Worm (Caenorhabditis elegans) whole organism, late embryonic: ENCODE data around the gene C17A2.2.
A peak's percentile ranks its signal among the peaks of the same experiment; 100 is the strongest.

Experiments
- C08G9.2 ChIP-seq: sonication (generic microtip); optimal IDR thresholded peaks from 2 replicates; lab custom pipeline; 2016; ENCODE audit warnings: mild to moderate bottlenecking, missing genetic modification characterization, moderate library complexity, missing compliant biosample characterization
- F13H6.1 ChIP-seq: sonication (generic microtip); optimal IDR thresholded peaks from 2 replicates; lab custom pipeline; 2016; ENCODE audit warnings: missing genetic modification characterization, missing compliant biosample characterization
- K02D7.2 ChIP-seq: sonication (generic microtip); optimal IDR thresholded peaks from 2 replicates; lab custom pipeline; 2017; ENCODE audit warnings: mild to moderate bottlenecking, missing genetic modification characterization, missing compliant biosample characterization
- Y22D7AL.16 ChIP-seq: sonication (generic microtip); optimal IDR thresholded peaks from 2 replicates; lab custom pipeline; 2016; ENCODE audit warnings: missing genetic modification characterization, missing compliant biosample characterization
- ama-1 ChIP-seq: fragments of 150-350 bp; optimal IDR thresholded peaks from 2 replicates; lab custom pipeline; 2014
- ceh-22 ChIP-seq: sonication (generic microtip); optimal IDR thresholded peaks from 2 replicates; lab custom pipeline; 2017; ENCODE audit warnings: missing biosample characterization, missing genetic modification characterization
- ceh-31 ChIP-seq: sonication (generic microtip); optimal IDR thresholded peaks from 2 replicates; lab custom pipeline; 2016; ENCODE audit warnings: missing genetic modification characterization, missing compliant biosample characterization
- ceh-34 ChIP-seq: sonication (generic microtip); optimal IDR thresholded peaks from 2 replicates; lab custom pipeline; 2016; ENCODE audit warnings: mild to moderate bottlenecking, missing genetic modification characterization, missing compliant biosample characterization
- ceh-45 ChIP-seq: fragments of 200-800 bp; sonication (Bioruptor generic); IDR thresholded peaks from 2 replicates; pipeline ENCODE4 v1.3.6; 2022; ENCODE audit warnings: missing genetic modification reagents, missing genetic modification characterization, missing compliant biosample characterization
- ceh-48 ChIP-seq: sonication (generic microtip); optimal IDR thresholded peaks from 2 replicates; lab custom pipeline; 2016; ENCODE audit warnings: missing genetic modification characterization, inconsistent platforms, missing compliant biosample characterization
- ceh-6 ChIP-seq: fragments of 200-800 bp; sonication (Bioruptor generic); optimal IDR thresholded peaks from 2 replicates; lab custom pipeline; 2018; ENCODE audit warnings: mild to moderate bottlenecking, missing genetic modification characterization, missing compliant biosample characterization
- dve-1 ChIP-seq: sonication (generic microtip); optimal IDR thresholded peaks from 2 replicates; lab custom pipeline; 2017; ENCODE audit warnings: antibody characterized with exemption, mild to moderate bottlenecking, missing genetic modification characterization, missing compliant biosample characterization
- elt-2 ChIP-seq: sonication (generic microtip); optimal IDR thresholded peaks from 2 replicates; lab custom pipeline; 2016; ENCODE audit warnings: missing genetic modification reagents, missing genetic modification characterization, missing compliant biosample characterization
- ets-4 ChIP-seq: sonication (generic microtip); optimal IDR thresholded peaks from 2 replicates; lab custom pipeline; 2016; ENCODE audit warnings: missing genetic modification characterization, missing compliant biosample characterization
- fax-1 ChIP-seq: sonication (generic microtip); optimal IDR thresholded peaks from 2 replicates; lab custom pipeline; 2016; ENCODE audit warnings: missing genotype, missing genetic modification characterization, missing compliant biosample characterization
- fkh-10 ChIP-seq: fragments of 150-350 bp; optimal IDR thresholded peaks from 2 replicates; lab custom pipeline; 2014; ENCODE audit warnings: missing biosample characterization, missing genetic modification reagents, missing genetic modification characterization
- fkh-6 ChIP-seq: sonication (generic microtip); optimal IDR thresholded peaks from 2 replicates; lab custom pipeline; 2016; ENCODE audit warnings: missing genetic modification characterization, missing compliant biosample characterization
- gmeb-2 ChIP-seq: sonication (generic microtip); optimal IDR thresholded peaks from 2 replicates; lab custom pipeline; 2016; ENCODE audit warnings: missing genetic modification characterization, inconsistent platforms, missing compliant biosample characterization
- hlh-13 ChIP-seq: fragments of 200-800 bp; sonication (Bioruptor generic); optimal IDR thresholded peaks from 2 replicates; lab custom pipeline; 2018; ENCODE audit warnings: mild to moderate bottlenecking, missing genetic modification characterization, missing compliant biosample characterization
- hlh-30 ChIP-seq: sonication (generic microtip); optimal IDR thresholded peaks from 2 replicates; lab custom pipeline; 2017; ENCODE audit warnings: antibody characterized with exemption, missing genetic modification characterization, missing compliant biosample characterization; ENCODE audit not compliant: insufficient read depth
- hlh-6 ChIP-seq: sonication (generic microtip); optimal IDR thresholded peaks from 2 replicates; lab custom pipeline; 2016; ENCODE audit warnings: missing genotype, missing genetic modification characterization, missing compliant biosample characterization
- hlh-8 ChIP-seq: sonication (generic microtip); optimal IDR thresholded peaks from 2 replicates; lab custom pipeline; 2016; ENCODE audit warnings: missing genotype, missing genetic modification characterization, missing compliant biosample characterization
- lim-6 ChIP-seq: sonication (generic microtip); optimal IDR thresholded peaks from 2 replicates; lab custom pipeline; 2016; ENCODE audit warnings: missing genetic modification characterization, missing compliant biosample characterization
- lin-11 ChIP-seq: fragments of 200-800 bp; sonication (Bioruptor generic); optimal IDR thresholded peaks from 2 replicates; lab custom pipeline; 2018; ENCODE audit warnings: mild to moderate bottlenecking, missing genetic modification characterization, missing compliant biosample characterization
- madf-2 ChIP-seq: sonication (generic microtip); optimal IDR thresholded peaks from 2 replicates; lab custom pipeline; 2017; ENCODE audit warnings: missing genetic modification characterization, missing compliant biosample characterization
- nfya-1 ChIP-seq: sonication (generic microtip); optimal IDR thresholded peaks from 2 replicates; lab custom pipeline; 2017; ENCODE audit warnings: missing genetic modification characterization, mild to moderate bottlenecking, missing compliant biosample characterization, antibody characterized with exemption, moderate library complexity
- nhr-232 ChIP-seq: sonication (generic microtip); optimal IDR thresholded peaks from 2 replicates; lab custom pipeline; 2016; ENCODE audit warnings: missing genetic modification characterization, missing compliant biosample characterization
- odd-2 ChIP-seq: sonication (generic microtip); optimal IDR thresholded peaks from 2 replicates; lab custom pipeline; 2017; ENCODE audit warnings: antibody characterized with exemption, mild to moderate bottlenecking, missing genetic modification characterization, missing compliant biosample characterization
- pat-9 ChIP-seq: fragments of 200-800 bp; sonication (Bioruptor generic); optimal IDR thresholded peaks from 2 replicates; lab custom pipeline; 2018; ENCODE audit warnings: mild to moderate bottlenecking, missing genetic modification characterization, moderate library complexity, missing compliant biosample characterization
- pax-1 ChIP-seq: fragments of 150-350 bp; optimal IDR thresholded peaks from 2 replicates; lab custom pipeline; 2014; ENCODE audit warnings: missing biosample characterization, missing genetic modification characterization
- pha-2 ChIP-seq: sonication (generic microtip); optimal IDR thresholded peaks from 2 replicates; lab custom pipeline; 2017; ENCODE audit warnings: mild to moderate bottlenecking, missing genetic modification characterization, missing compliant biosample characterization
- pha-4 ChIP-seq: fragments of 150-350 bp; optimal IDR thresholded peaks from 2 replicates; lab custom pipeline; 2018; ENCODE audit warnings: missing biosample characterization, missing genetic modification reagents, missing genetic modification characterization
- pqm-1 ChIP-seq: sonication (generic microtip); optimal IDR thresholded peaks from 2 replicates; lab custom pipeline; 2016; ENCODE audit warnings: missing genetic modification characterization, missing compliant biosample characterization
- pros-1 ChIP-seq: fragments of 150-350 bp; optimal IDR thresholded peaks from 2 replicates; lab custom pipeline; 2014; ENCODE audit warnings: missing biosample characterization, missing genetic modification reagents, missing genetic modification characterization
- ref-2 ChIP-seq: sonication (generic microtip); optimal IDR thresholded peaks from 2 replicates; lab custom pipeline; 2016; ENCODE audit warnings: missing genetic modification characterization, missing compliant biosample characterization
- sdc-2 ChIP-seq: sonication (generic microtip); optimal IDR thresholded peaks from 2 replicates; lab custom pipeline; 2016; ENCODE audit warnings: missing genotype, missing genetic modification characterization, missing compliant biosample characterization
- sox-2 ChIP-seq: fragments of 200-800 bp; sonication (Bioruptor generic); IDR thresholded peaks from 2 replicates; pipeline ENCODE4 v1.3.6; 2022; ENCODE audit warnings: missing genetic modification reagents, missing genetic modification characterization, missing compliant biosample characterization
- syd-9 ChIP-seq: sonication (generic microtip); optimal IDR thresholded peaks from 2 replicates; lab custom pipeline; 2016; ENCODE audit warnings: mild to moderate bottlenecking, missing genetic modification characterization, moderate library complexity, missing compliant biosample characterization
- tbx-2 ChIP-seq: sonication (generic microtip); optimal IDR thresholded peaks from 2 replicates; lab custom pipeline; 2016; ENCODE audit warnings: missing genetic modification characterization, missing compliant biosample characterization
- tbx-7 ChIP-seq: sonication (generic microtip); optimal IDR thresholded peaks from 2 replicates; lab custom pipeline; 2016; ENCODE audit warnings: missing genotype, missing genetic modification characterization, missing compliant biosample characterization
- ttx-3 ChIP-seq: sonication (generic microtip); optimal IDR thresholded peaks from 2 replicates; lab custom pipeline; 2016; ENCODE audit warnings: missing genetic modification reagents, missing genetic modification characterization, missing compliant biosample characterization
- unc-42 ChIP-seq: sonication (generic microtip); optimal IDR thresholded peaks from 2 replicates; lab custom pipeline; 2016; ENCODE audit warnings: missing genotype, missing genetic modification characterization, missing compliant biosample characterization
- unc-55 ChIP-seq: sonication (generic microtip); optimal IDR thresholded peaks from 2 replicates; lab custom pipeline; 2017; ENCODE audit warnings: missing biosample characterization, missing genetic modification reagents, missing genetic modification characterization
- ztf-16 ChIP-seq: sonication (generic microtip); optimal IDR thresholded peaks from 2 replicates; lab custom pipeline; 2017; ENCODE audit warnings: missing genetic modification characterization, missing compliant biosample characterization

The C17A2.2 gene

ce11 chrII:3891124-3891523 lies 45.0 kb downstream of the C17A2.2 start, which contains the start of gene F53C3.8 (continued):
- TF ChIP-seq hlh-8 (tag; lab: Kevin White, UChicago) (no peak), K02D7.2 (tag; lab: Kevin White, UChicago) (no peak), ets-4 (tag; lab: Kevin White, UChicago) (no peak)

DNA sequence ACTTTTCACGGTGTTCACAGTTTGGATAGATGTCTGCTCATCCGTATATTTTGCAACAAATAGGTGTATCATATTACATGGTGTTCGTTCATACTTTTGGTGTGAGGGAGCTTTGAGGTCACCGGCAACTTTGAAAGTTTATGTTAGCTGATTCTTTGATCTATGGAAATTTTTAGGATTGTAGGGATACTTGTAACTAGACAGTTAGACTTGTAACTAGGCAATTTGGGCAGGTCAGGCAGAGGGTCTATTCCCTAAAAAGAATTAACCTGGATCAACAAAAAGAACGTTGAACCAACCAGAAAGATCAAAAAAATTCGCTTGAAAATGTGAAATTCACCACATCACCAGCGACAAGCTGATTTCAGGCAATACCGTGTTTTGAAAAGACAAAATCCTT lies 47.8 kb downstream of the C17A2.2 start:
- no peak for TF ChIP-seq syd-9 (tag; lab: Kevin White, UChicago)
- TF ChIP-seq ama-1 (lab: Kevin White, UChicago) = no peak
- TF ChIP-seq ceh-48 (tag; lab: Kevin White, UChicago) = no peak
- TF ChIP-seq ceh-22 = no peak
- TF ChIP-seq fax-1 = no peak
- no peak for TF ChIP-seq hlh-13 (GFP tag; lab: Kevin White, UChicago)
- TF ChIP-seq ztf-16 (tag; lab: Kevin White, UChicago) = no peak
- TF ChIP-seq pax-1 (tag; lab: Kevin White, UChicago) = no peak
- no peak for TF ChIP-seq lin-11 (tag; lab: Kevin White, UChicago)
- no peak for TF ChIP-seq tbx-2 (tag; lab: Kevin White, UChicago)
- TF ChIP-seq pha-2 = no peak
- TF ChIP-seq Y22D7AL.16 (tag; lab: Kevin White, UChicago) = no peak
- TF ChIP-seq odd-2 (tag; lab: Kevin White, UChicago) = no peak
- no peak for TF ChIP-seq sdc-2
- no peak for TF ChIP-seq ceh-45 (GFP tag; lab: Robert Waterston, UW)
- TF ChIP-seq pha-4 (tag; lab: Kevin White, UChicago) = no peak
- no peak for TF ChIP-seq ceh-6 (GFP tag; lab: Kevin White, UChicago)
- no peak for TF ChIP-seq tbx-7 (tag; lab: Kevin White, UChicago)

- TF ChIP-seq sdc-2 = no peak
- TF ChIP-seq fkh-6 (tag; lab: Kevin White, UChicago) = no peak
- no peak for TF ChIP-seq pat-9 (tag; lab: Kevin White, UChicago)
- TF ChIP-seq ets-4 (tag; lab: Kevin White, UChicago) = no peak
- TF ChIP-seq lim-6 (tag; lab: Kevin White, UChicago) = no peak
- TF ChIP-seq nhr-232 (tag; lab: Kevin White, UChicago) = no peak
- TF ChIP-seq tbx-7 (tag; lab: Kevin White, UChicago) = no peak
- TF ChIP-seq hlh-6 (tag; lab: Kevin White, UChicago) = no peak
- no peak for TF ChIP-seq ttx-3 (tag; lab: Kevin White, UChicago)
- TF ChIP-seq pros-1 (tag; lab: Kevin White, UChicago) = no peak
- TF ChIP-seq pqm-1 (tag; lab: Kevin White, UChicago) = no peak
- no peak for TF ChIP-seq ref-2 (tag; lab: Kevin White, UChicago)
- no peak for TF ChIP-seq fkh-10 (GFP tag; lab: Kevin White, UChicago)
- TF ChIP-seq pax-1 (tag; lab: Kevin White, UChicago) = no peak
- no peak for TF ChIP-seq madf-2 (tag; lab: Kevin White, UChicago)
Observed at ce11 chrII:3894755-3895154, 48.6 kb downstream of the C17A2.2 start, which contains the start of gene F53C3.7. F53C3.7 (plus strand) TSS chrII:3895055.

ce11 chrII:3896920-3897319 lies 50.8 kb downstream of the C17A2.2 start:
- TF ChIP-seq dve-1 (tag; lab: Kevin White, UChicago) (no peak), ceh-34 (tag; lab: Kevin White, UChicago) (peak; percentile 16), ref-2 (tag; lab: Kevin White, UChicago) (peak; percentile 20), ceh-48 (tag; lab: Kevin White, UChicago) (peak; percentile 10), hlh-30 (tag; lab: Kevin White, UChicago) (peak; percentile 18), ceh-45 (GFP tag; lab: Robert Waterston, UW) (no peak), elt-2 (tag; lab: Kevin White, UChicago) (peak; percentile 29), pax-1 (tag; lab: Kevin White, UChicago) (peak; percentile 19), nfya-1 (tag; lab: Kevin White, UChicago) (peak; percentile 66), hlh-8 (tag; lab: Kevin White, UChicago) (peak; percentile 20), gmeb-2 (no peak), sox-2 (peak; percentile 61), F13H6.1 (tag; lab: Kevin White, UChicago) (peak; percentile 17), unc-42 (peak; percentile 59), tbx-2 (tag; lab: Kevin White, UChicago) (no peak), ceh-31 (tag; lab: Kevin White, UChicago) (peak; percentile 59), ets-4 (tag; lab: Kevin White, UChicago) (peak; percentile 32), unc-55 (GFP tag; lab: Kevin White, UChicago) (peak; percentile 27), C08G9.2 (tag; lab: Kevin White, UChicago) (no peak)
- TF ChIP-seq, all 69 proteins: peak for 14
